Worm (Caenorhabditis elegans) whole organism, L4/young adult: ENCODE results near the gene F53F1.4.

Experiments used
- W03F9.2 ChIP-seq: fragments of 150-350 bp; optimal IDR thresholded peaks from 2 replicates; lab custom pipeline; 2014; ENCODE audit warnings: missing biosample characterization, missing genetic modification characterization
- dao-5 ChIP-seq: sonication (generic microtip); optimal IDR thresholded peaks from 2 replicates; lab custom pipeline; 2016; ENCODE audit warnings: missing genotype, missing genetic modification characterization, moderate library complexity, missing compliant biosample characterization
- him-1 ChIP-seq: sonication (generic microtip); optimal IDR thresholded peaks from 2 replicates; lab custom pipeline; 2016; ENCODE audit warnings: missing genotype, missing genetic modification reagents, missing genetic modification characterization, missing compliant biosample characterization

- TF ChIP-seq him-1 (tag; lab: Kevin White, UChicago) = no peak
- no peak for TF ChIP-seq W03F9.2 (tag; lab: Kevin White, UChicago)
- TF ChIP-seq dao-5 = no peak
Measured at ce11 chrV:13417513-13417912, 6.6 kb downstream of the F53F1.4 start, which contains the start of gene F53F1.6.
